Fruit fly (Drosophila melanogaster) whole organism, embryonic: ENCODE results near the gene CG33664.
A peak's percentile ranks its signal among the peaks of the same experiment; 100 is the strongest.

Experiments
- Atf6 ChIP-seq: fragments of 200-800 bp; sonication (Bioruptor generic); IDR thresholded peaks from 2 replicates; pipeline ENCODE4 v1.3.6; 2022; ENCODE audit warnings: missing biosample characterization, missing genetic modification characterization
- CG10274 ChIP-seq: fragments of 200-800 bp; sonication (Bioruptor generic); optimal IDR thresholded peaks from 3 replicates; lab custom pipeline; 2017; ENCODE audit warnings: missing biosample characterization, mild to moderate bottlenecking, missing genetic modification characterization
- CG10654 ChIP-seq: fragments of 200-800 bp; sonication (Bioruptor generic); optimal IDR thresholded peaks from 2 replicates; lab custom pipeline; 2016; ENCODE audit warnings: missing biosample characterization, missing genetic modification characterization
- CG11696 ChIP-seq: fragments of 200-800 bp; sonication (Bioruptor generic); IDR thresholded peaks from 2 replicates; pipeline ENCODE4 v1.3.6; 2022; ENCODE audit warnings: missing biosample characterization, missing genetic modification characterization
- CG12104 ChIP-seq: fragments of 200-800 bp; sonication (Bioruptor generic); optimal IDR thresholded peaks from 3 replicates; lab custom pipeline; 2016; ENCODE audit warnings: missing biosample characterization, missing genetic modification characterization
- CG12659 ChIP-seq: fragments of 200-800 bp; sonication (Bioruptor generic); optimal IDR thresholded peaks from 3 replicates; lab custom pipeline; 2017; ENCODE audit warnings: mild to moderate bottlenecking, missing biosample characterization, missing genetic modification reagents, missing genetic modification characterization
- CG14014 ChIP-seq: fragments of 200-800 bp; sonication (Bioruptor generic); IDR thresholded peaks from 2 replicates; pipeline ENCODE4 v1.3.6; 2022; ENCODE audit warnings: missing biosample characterization, missing genetic modification characterization
- CG14667 ChIP-seq: fragments of 200-800 bp; sonication (Bioruptor generic); IDR thresholded peaks from 2 replicates; pipeline ENCODE4 v1.3.6; 2022; ENCODE audit warnings: missing biosample characterization, missing genetic modification characterization
- CG14965 ChIP-seq: fragments of 200-800 bp; sonication (Bioruptor generic); optimal IDR thresholded peaks from 2 replicates; lab custom pipeline; 2016; ENCODE audit warnings: missing biosample characterization, missing genetic modification characterization, borderline replicate concordance
- CG15269 ChIP-seq: fragments of 200-800 bp; sonication (Bioruptor generic); optimal IDR thresholded peaks from 2 replicates; lab custom pipeline; 2018; ENCODE audit warnings: missing biosample characterization, mild to moderate bottlenecking, missing genetic modification characterization, moderate library complexity
- CG15479 ChIP-seq: fragments of 200-800 bp; sonication (Bioruptor generic); optimal IDR thresholded peaks from 3 replicates; lab custom pipeline; 2019; ENCODE audit warnings: missing biosample characterization, mild to moderate bottlenecking, missing genetic modification characterization, moderate library complexity
- CG1603 ChIP-seq: fragments of 200-800 bp; sonication (Bioruptor generic); optimal IDR thresholded peaks from 2 replicates; lab custom pipeline; 2019; ENCODE audit warnings: missing biosample characterization, mild to moderate bottlenecking, missing genetic modification characterization, moderate library complexity
- CG17802 ChIP-seq: fragments of 200-800 bp; sonication (Bioruptor generic); optimal IDR thresholded peaks from 2 replicates; lab custom pipeline; 2018; ENCODE audit warnings: missing biosample characterization, mild to moderate bottlenecking, missing genetic modification characterization, moderate library complexity
- CG2199 ChIP-seq: fragments of 200-800 bp; sonication (Bioruptor generic); IDR thresholded peaks from 3 replicates; pipeline ENCODE4 v1.3.6; 2022; ENCODE audit warnings: missing biosample characterization, missing genetic modification characterization
- CG30403 ChIP-seq: fragments of 200-800 bp; sonication (Bioruptor generic); optimal IDR thresholded peaks from 3 replicates; lab custom pipeline; 2016; ENCODE audit warnings: missing biosample characterization, missing genetic modification characterization
- CG32532 ChIP-seq: fragments of 200-800 bp; sonication (Bioruptor generic); IDR thresholded peaks from 2 replicates; pipeline ENCODE4 v1.3.6; 2022; ENCODE audit warnings: missing biosample characterization, missing genetic modification characterization
- CG33213 ChIP-seq: fragments of 200-800 bp; sonication (Bioruptor generic); optimal IDR thresholded peaks from 3 replicates; lab custom pipeline; 2016; ENCODE audit warnings: missing biosample characterization, missing genetic modification characterization
- CG33557 ChIP-seq: fragments of 200-800 bp; sonication (Bioruptor generic); optimal IDR thresholded peaks from 2 replicates; lab custom pipeline; 2019; ENCODE audit warnings: missing biosample characterization, mild to moderate bottlenecking, missing genetic modification characterization, moderate library complexity
- CG42726 ChIP-seq: fragments of 200-800 bp; sonication (Bioruptor generic); IDR thresholded peaks from 2 replicates; pipeline ENCODE4 v1.3.6; 2022; ENCODE audit warnings: missing biosample characterization, missing genetic modification characterization; ENCODE audit not compliant: partially characterized antibody
- CG4404 ChIP-seq: fragments of 200-800 bp; sonication (Bioruptor generic); IDR thresholded peaks from 2 replicates; pipeline ENCODE4 v1.3.6; 2022; ENCODE audit warnings: missing biosample characterization, missing genetic modification characterization
- CG5245 ChIP-seq: fragments of 200-800 bp; sonication (Bioruptor generic); optimal IDR thresholded peaks from 3 replicates; lab custom pipeline; 2016; ENCODE audit warnings: missing biosample characterization, missing genetic modification characterization
- CG6813 ChIP-seq: fragments of 200-800 bp; sonication (Bioruptor generic); optimal IDR thresholded peaks from 2 replicates; lab custom pipeline; 2017; ENCODE audit warnings: missing biosample characterization, missing genetic modification characterization, mild to moderate bottlenecking, moderate library complexity, missing genetic modification reagents
- CG9932 ChIP-seq: fragments of 200-800 bp; sonication (Bioruptor generic); IDR thresholded peaks from 2 replicates; pipeline ENCODE4 v1.3.6; 2022; ENCODE audit warnings: missing biosample characterization, missing genetic modification characterization
- Camta ChIP-seq: fragments of 200-800 bp; sonication (Bioruptor generic); optimal IDR thresholded peaks from 2 replicates; lab custom pipeline; 2016; ENCODE audit warnings: missing biosample characterization, missing genetic modification characterization
- Chrac-16 ChIP-seq: fragments of 200-800 bp; sonication (Bioruptor generic); optimal IDR thresholded peaks from 3 replicates; lab custom pipeline; 2016; ENCODE audit warnings: missing biosample characterization, missing genetic modification characterization
- D19A ChIP-seq: fragments of 200-800 bp; optimal IDR thresholded peaks from 3 replicates; lab custom pipeline; 2019; ENCODE audit warnings: missing biosample characterization, mild to moderate bottlenecking, missing genetic modification characterization, moderate library complexity
- Hr78 ChIP-seq, 2 experiments: fragments of 200-800 bp in 1 of 2; fragments of >200 bp in 1 of 2; sonication (Bioruptor generic) in 1 of 2; optimal IDR thresholded peaks; 2 replicates each; lab custom pipeline; 2017 to 2019; ENCODE audit warnings: missing biosample characterization in 2 of 2, missing genetic modification characterization in 2 of 2, mild to moderate bottlenecking in 1 of 2, moderate library complexity in 1 of 2
- Nf-YA ChIP-seq: fragments of 200-800 bp; sonication (Bioruptor generic); IDR thresholded peaks from 2 replicates; pipeline ENCODE4 v1.3.6; 2022; ENCODE audit warnings: missing biosample characterization, missing genetic modification characterization
- Optix ChIP-seq: fragments of 200-800 bp; sonication (Bioruptor generic); IDR thresholded peaks from 3 replicates; pipeline ENCODE4 v1.3.6; 2022; ENCODE audit warnings: missing biosample characterization, missing genetic modification characterization
- Sox102F ChIP-seq: fragments of 200-800 bp; sonication (Bioruptor generic); optimal IDR thresholded peaks from 2 replicates; lab custom pipeline; 2018; ENCODE audit warnings: missing biosample characterization, mild to moderate bottlenecking, missing genetic modification characterization, moderate library complexity
- Spps ChIP-seq: fragments of 200-800 bp; sonication (Bioruptor generic); optimal IDR thresholded peaks from 2 replicates; lab custom pipeline; 2018; ENCODE audit warnings: missing biosample characterization, mild to moderate bottlenecking, missing genetic modification characterization
- Ssrp ChIP-seq: fragments of 200-800 bp; sonication (Bioruptor generic); optimal IDR thresholded peaks from 2 replicates; lab custom pipeline; 2018; ENCODE audit warnings: missing biosample characterization, mild to moderate bottlenecking, missing genetic modification characterization, moderate library complexity
- al ChIP-seq: fragments of 200-800 bp; sonication (Bioruptor generic); IDR thresholded peaks from 2 replicates; pipeline ENCODE4 v1.3.6; 2022; ENCODE audit warnings: missing biosample characterization, missing genetic modification characterization
- ap ChIP-seq: fragments of 200-800 bp; sonication (Bioruptor generic); IDR thresholded peaks from 2 replicates; pipeline ENCODE4 v1.3.6; 2022; ENCODE audit warnings: missing biosample characterization, missing genetic modification characterization
- bcd ChIP-seq: fragments of 200-800 bp; sonication (Bioruptor generic); optimal IDR thresholded peaks from 2 replicates; lab custom pipeline; 2017; ENCODE audit warnings: missing biosample characterization, mild to moderate bottlenecking, missing genetic modification characterization
- chinmo ChIP-seq: fragments of 200-800 bp; sonication (Bioruptor generic); IDR thresholded peaks from 4 replicates; pipeline ENCODE4 v1.3.6; 2022; ENCODE audit warnings: missing biosample characterization, missing genetic modification characterization; ENCODE audit not compliant: partially characterized antibody
- dmrt99B ChIP-seq: fragments of 200-800 bp; sonication (Bioruptor generic); optimal IDR thresholded peaks from 2 replicates; lab custom pipeline; 2018; ENCODE audit warnings: missing biosample characterization, mild to moderate bottlenecking, missing genetic modification characterization, moderate library complexity
- dpn ChIP-seq, 2 experiments: fragments of 200-800 bp; sonication (Bioruptor generic); optimal IDR thresholded peaks; 3 replicates each; lab custom pipeline; 2016; ENCODE audit warnings: missing biosample characterization in 2 of 2, missing genetic modification characterization in 2 of 2
- fd96Cb ChIP-seq: fragments of 200-800 bp; sonication (Bioruptor generic); optimal IDR thresholded peaks from 2 replicates; lab custom pipeline; 2018; ENCODE audit warnings: missing biosample characterization, mild to moderate bottlenecking, missing genetic modification characterization, moderate library complexity
- gce ChIP-seq: fragments of 200-800 bp; sonication (Bioruptor generic); IDR thresholded peaks from 3 replicates; pipeline ENCODE4 v1.3.6; 2022; ENCODE audit warnings: missing biosample characterization, missing genetic modification characterization
- lmd ChIP-seq: fragments of 200-800 bp; sonication (Bioruptor generic); IDR thresholded peaks from 2 replicates; pipeline ENCODE4 v1.3.6; 2022; ENCODE audit warnings: missing biosample characterization, missing genetic modification characterization
- p53 ChIP-seq: fragments of 200-800 bp; sonication (Bioruptor generic); optimal IDR thresholded peaks from 2 replicates; lab custom pipeline; 2016; ENCODE audit warnings: missing biosample characterization, missing genetic modification characterization
- pfk ChIP-seq: fragments of 200-800 bp; sonication (Bioruptor generic); optimal IDR thresholded peaks from 2 replicates; lab custom pipeline; 2018; ENCODE audit warnings: missing biosample characterization, mild to moderate bottlenecking, missing genetic modification characterization, moderate library complexity
- phol ChIP-seq: fragments of 200-800 bp; sonication (Bioruptor generic); optimal IDR thresholded peaks from 3 replicates; lab custom pipeline; 2018; ENCODE audit warnings: missing biosample characterization, mild to moderate bottlenecking, missing genetic modification characterization, moderate library complexity
- row ChIP-seq: fragments of 200-800 bp; sonication (Bioruptor generic); IDR thresholded peaks from 3 replicates; pipeline ENCODE4 v1.3.6; 2022; ENCODE audit warnings: missing biosample characterization, missing genetic modification characterization
- salm ChIP-seq: fragments of 200-800 bp; sonication (Bioruptor generic); optimal IDR thresholded peaks from 2 replicates; lab custom pipeline; 2018; ENCODE audit warnings: missing biosample characterization, mild to moderate bottlenecking, missing genetic modification characterization
- scrt ChIP-seq: fragments of 200-800 bp; sonication (Bioruptor generic); optimal IDR thresholded peaks from 2 replicates; lab custom pipeline; 2018; ENCODE audit warnings: missing biosample characterization, mild to moderate bottlenecking, missing genetic modification characterization, moderate library complexity
- sima ChIP-seq: fragments of 200-800 bp; sonication (Bioruptor generic); optimal IDR thresholded peaks from 2 replicates; lab custom pipeline; 2016; ENCODE audit warnings: missing biosample characterization, missing genetic modification characterization
- ttk ChIP-seq: fragments of 200-800 bp; sonication (Bioruptor generic); IDR thresholded peaks from 2 replicates; pipeline ENCODE4 v2.1.2; 2022; ENCODE audit warnings: missing biosample characterization, missing genetic modification characterization

CG33664 gene

DNA sequence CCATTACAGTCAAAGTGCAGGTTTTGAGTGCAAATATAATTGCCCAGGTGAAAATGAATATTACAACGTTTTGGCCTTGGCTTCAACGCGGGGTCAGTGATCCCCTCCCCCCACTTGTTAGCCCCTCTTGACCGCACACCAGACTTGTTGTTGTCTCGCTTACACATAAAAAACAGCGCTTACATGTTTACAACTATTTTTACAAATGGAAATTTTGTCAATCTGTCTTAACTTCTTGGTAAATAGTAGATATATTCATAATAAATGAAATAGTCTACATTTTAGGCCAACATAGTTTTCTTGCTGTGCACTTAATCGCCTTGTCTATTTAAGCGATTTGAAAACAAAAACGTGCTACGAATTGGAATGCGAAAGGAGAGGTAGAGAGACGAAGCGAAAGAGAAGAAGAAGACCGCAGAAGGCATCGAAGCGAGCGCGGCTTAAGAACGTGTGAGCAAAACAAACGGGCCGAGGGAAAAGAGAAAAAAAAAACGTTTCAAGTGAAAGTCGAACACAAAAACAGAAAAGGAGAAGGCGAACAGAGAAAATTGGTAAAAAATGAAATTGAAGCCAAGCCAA is 44.0 kb upstream of the CG33664 start (continued):
- TF ChIP-seq CG33557 (GFP tag; lab: Kevin White, UChicago) (no peak), Camta (peak; percentile 37), CG14965 (GFP tag; lab: Kevin White, UChicago) (no peak), CG32532 (GFP tag; lab: Robert Waterston, UW) (peak; percentile 73), ttk (GFP tag; lab: Robert Waterston, UW) (peak; percentile 58; the same call in 1 of the 2 replicates), Ssrp (tag; lab: Kevin White, UChicago) (peak; percentile 46), D19A (peak; percentile 54), CG14667 (GFP tag; lab: Robert Waterston, UW) (peak; percentile 47; the same call in 1 of the 2 replicates), dpn (GFP tag; optimal IDR thresholded peaks at IDR 0.05; lab: Kevin White, UChicago) (peak; percentile 19 to 43), salm (peak; percentile 38), phol (tag; lab: Kevin White, UChicago) (peak; percentile 57), CG33213 (GFP tag; lab: Kevin White, UChicago) (peak; percentile 21), CG6813 (GFP tag; lab: Kevin White, UChicago) (peak; percentile 59), chinmo (GFP tag; lab: Robert Waterston, UW) (no peak), Optix (peak; percentile 35; the same call in 1 of the 3 replicates), CG10654 (GFP tag; lab: Kevin White, UChicago) (no peak), Spps (tag; lab: Kevin White, UChicago) (peak; percentile 22), CG10274 (GFP tag; lab: Kevin White, UChicago) (no peak), p53 (no peak), row (GFP tag; lab: Robert Waterston, UW) (peak; percentile 61), sima (GFP tag; lab: Kevin White, UChicago) (no peak), CG1603 (tag; lab: Kevin White, UChicago) (peak; percentile 68), CG9932 (GFP tag; lab: Robert Waterston, UW) (peak; percentile 64), ap (GFP tag; lab: Robert Waterston, UW) (0 out of 2 replicates have a peak, but pooled peaks have one; percentile 29), Hr78 (GFP tag; optimal IDR thresholded peaks at IDR 0.05; lab: Kevin White, UChicago) (peak in 1 of 2 experiments; percentile 54), CG14014 (GFP tag; lab: Robert Waterston, UW) (peak; percentile 48; the same call in 1 of the 2 replicates), CG15269 (tag; lab: Kevin White, UChicago) (peak; percentile 59), al (GFP tag; lab: Robert Waterston, UW) (peak; percentile 41; the same call in 1 of the 2 replicates), CG17802 (tag; lab: Kevin White, UChicago) (peak; percentile 38), fd96Cb (peak; percentile 56), CG11696 (0 out of 2 replicates have a peak, but pooled peaks have one; percentile 29), Sox102F (GFP tag; lab: Kevin White, UChicago) (peak; percentile 72), gce (GFP tag; lab: Robert Waterston, UW) (peak; percentile 55; the same call in 1 of the 3 replicates), lmd (GFP tag; lab: Robert Waterston, UW) (peak; percentile 61; the same call in 1 of the 2 replicates), CG42726 (no peak), CG12104 (GFP tag; lab: Kevin White, UChicago) (peak; percentile 41), CG5245 (GFP tag; lab: Kevin White, UChicago) (no peak), pfk (GFP tag; lab: Kevin White, UChicago) (no peak), scrt (GFP tag; lab: Kevin White, UChicago) (peak; percentile 54), dmrt99B (tag; lab: Kevin White, UChicago) (peak; percentile 56), bcd (GFP tag; lab: Kevin White, UChicago) (peak; percentile 42), CG4404 (peak; percentile 22; the same call in 1 of the 2 replicates), Chrac-16 (GFP tag; lab: Kevin White, UChicago) (peak; percentile 31), Atf6 (peak; percentile 59), CG2199 (no peak), CG15479 (GFP tag; lab: Kevin White, UChicago) (no peak), CG12659 (no peak), CG30403 (GFP tag; lab: Kevin White, UChicago) (peak; percentile 43), Nf-YA (GFP tag; lab: Robert Waterston, UW) (peak; percentile 62)
